Worm (Caenorhabditis elegans): Measurements from ENCODE around the gene pals-23.
"Not testable (repeated sequence)": the region's sequence is repeated elsewhere in the genome, so short reads cannot be mapped to it uniquely, and the experiment has no call there.

pals-23 gene

ce11 chrIII:121983-122449 lies 2.6 kb upstream of the pals-23 start, which contains the start of gene C29F9.12:
C29F9.12 (minus strand) TSS chrIII:122033.
- not testable (repeated sequence) for TF ChIP-seq W03F9.2, him-1, dao-5 (tag; optimal IDR thresholded peaks at IDR 0.05)

DNA sequence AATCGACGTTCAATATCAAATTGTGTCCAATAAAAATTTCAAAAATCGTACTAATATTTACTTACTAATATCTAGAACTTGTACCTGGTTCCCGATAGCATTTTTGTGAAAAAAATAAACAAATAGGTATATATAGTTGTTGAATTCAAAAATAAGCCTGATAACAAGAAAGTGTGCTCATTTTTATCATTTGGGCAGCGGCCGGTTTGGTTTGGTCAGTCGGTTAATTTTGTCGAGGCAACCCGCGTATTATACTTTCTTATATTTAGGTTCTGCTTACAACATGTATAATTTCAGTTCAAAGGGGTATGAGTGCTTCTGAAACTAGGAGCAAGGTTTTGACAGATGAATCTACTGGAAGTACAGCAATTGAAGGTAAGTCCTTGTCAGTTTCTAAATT lies 6.1 kb downstream of the pals-23 start, which contains the start of the genes nhr-280 and C29F9.2:
TSS of gene nhr-280 (minus strand) at position 101 of the 400 bp plus-strand sequence.
TSS of gene C29F9.2 (plus strand) at position 298 of the 400 bp plus-strand sequence.
- TF ChIP-seq W03F9.2 (tag; optimal IDR thresholded peaks at IDR 0.05): no peak
- TF ChIP-seq dao-5 (tag; optimal IDR thresholded peaks at IDR 0.05): no peak
- no peak for TF ChIP-seq him-1 (tag; optimal IDR thresholded peaks at IDR 0.05)

DNA sequence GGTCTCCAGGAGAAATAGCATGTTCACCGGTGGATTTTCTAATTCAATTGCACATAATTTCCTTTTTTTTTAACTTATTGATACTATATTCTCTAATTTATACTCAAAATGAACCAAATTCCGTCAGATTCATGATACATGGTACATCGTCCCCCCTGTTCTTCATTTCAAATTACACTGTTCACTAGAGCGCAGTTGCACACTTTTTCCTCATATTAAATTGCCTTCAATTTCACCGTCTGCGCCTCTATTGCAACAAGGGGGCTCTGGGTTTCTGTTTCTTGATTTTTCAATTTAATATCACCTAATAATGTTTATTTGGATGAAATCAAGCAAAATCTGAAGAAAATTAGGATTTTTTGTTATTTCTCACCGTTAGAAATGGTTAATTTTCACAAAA lies 7.0 kb downstream of the pals-23 start:
- TF ChIP-seq W03F9.2 (tag; optimal IDR thresholded peaks at IDR 0.05): no peak
- TF ChIP-seq him-1 (tag; optimal IDR thresholded peaks at IDR 0.05): no peak
- no peak for TF ChIP-seq dao-5 (tag; optimal IDR thresholded peaks at IDR 0.05)

DNA sequence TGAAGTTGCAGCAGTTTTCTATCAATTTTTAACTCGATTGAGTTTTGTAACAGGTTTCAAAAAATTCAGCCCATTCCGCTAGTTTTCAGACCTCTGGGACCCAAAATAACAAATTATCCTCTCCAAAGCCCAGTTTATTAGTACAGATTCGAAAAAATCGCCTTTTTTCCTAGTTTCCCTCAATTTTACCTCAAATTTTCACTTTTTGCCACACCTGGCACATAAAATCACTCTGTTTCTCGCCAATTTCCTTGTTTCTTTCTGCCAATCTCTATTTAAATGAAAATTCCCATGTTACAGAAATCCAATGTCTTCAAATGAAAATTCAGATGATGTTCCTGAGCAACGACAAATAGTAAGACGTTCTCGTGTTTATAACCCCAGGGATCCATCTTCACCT lies 7.5 kb downstream of the pals-23 start, which contains the start of gene pals-22:
TSS of gene pals-22 (plus strand) at position 301 of the 400 bp plus-strand sequence.
- TF ChIP-seq W03F9.2 (tag; optimal IDR thresholded peaks at IDR 0.05): no peak

- no peak for TF ChIP-seq him-1 (tag; optimal IDR thresholded peaks at IDR 0.05)
- no peak for TF ChIP-seq dao-5 (tag; optimal IDR thresholded peaks at IDR 0.05)
- no peak for TF ChIP-seq W03F9.2 (tag; optimal IDR thresholded peaks at IDR 0.05)
Observed at ce11 chrIII:134194-134593, 9.6 kb downstream of the pals-23 start, which contains the start of gene pals-25. pals-25 (plus strand) TSS chrIII:134494.

- no peak for TF ChIP-seq him-1 (tag; optimal IDR thresholded peaks at IDR 0.05)
- TF ChIP-seq W03F9.2 (tag; optimal IDR thresholded peaks at IDR 0.05): no peak
- TF ChIP-seq dao-5 (tag; optimal IDR thresholded peaks at IDR 0.05): no peak
Observed at ce11 chrIII:140904-141303, 16.3 kb downstream of the pals-23 start, which contains the start of gene fbxb-81. fbxb-81 (minus strand) TSS chrIII:141217.

ce11 chrIII:143121-143520 lies 18.5 kb downstream of the pals-23 start, which contains the start of gene fbxb-82:
fbxb-82 (minus strand) TSS chrIII:143221.
- TF ChIP-seq dao-5 (tag; optimal IDR thresholded peaks at IDR 0.05) (no peak), W03F9.2 (tag; optimal IDR thresholded peaks at IDR 0.05) (no peak), him-1 (tag; optimal IDR thresholded peaks at IDR 0.05) (no peak)

DNA sequence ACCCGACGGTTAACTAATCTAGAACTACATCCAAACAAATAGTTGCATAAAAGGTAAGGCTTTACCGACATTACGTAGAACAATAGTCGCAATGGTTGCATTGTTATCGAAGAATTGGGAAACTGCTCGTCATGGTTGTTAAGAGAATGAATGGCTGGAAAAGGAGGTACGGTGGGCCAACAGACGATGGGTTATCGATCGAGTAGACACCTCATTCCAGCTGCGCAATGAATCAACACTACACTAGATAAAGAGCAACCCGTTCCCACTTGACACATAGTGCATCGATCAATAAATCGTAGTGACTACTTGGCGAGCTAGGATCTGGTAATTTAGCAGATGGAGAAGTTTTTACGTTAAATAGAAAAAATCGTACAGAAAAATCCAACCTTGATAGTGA lies 20.5 kb downstream of the pals-23 start, which contains the start of the genes T17A3.12 and fbxb-83:
TSS of gene T17A3.12 (minus strand) at position 101 of the 400 bp plus-strand sequence.
TSS of gene fbxb-83 (minus strand) at position 134 of the 400 bp plus-strand sequence.
- TF ChIP-seq W03F9.2 (tag; optimal IDR thresholded peaks at IDR 0.05) (no peak), him-1 (tag; optimal IDR thresholded peaks at IDR 0.05) (no peak), dao-5 (tag; optimal IDR thresholded peaks at IDR 0.05) (no peak)

DNA sequence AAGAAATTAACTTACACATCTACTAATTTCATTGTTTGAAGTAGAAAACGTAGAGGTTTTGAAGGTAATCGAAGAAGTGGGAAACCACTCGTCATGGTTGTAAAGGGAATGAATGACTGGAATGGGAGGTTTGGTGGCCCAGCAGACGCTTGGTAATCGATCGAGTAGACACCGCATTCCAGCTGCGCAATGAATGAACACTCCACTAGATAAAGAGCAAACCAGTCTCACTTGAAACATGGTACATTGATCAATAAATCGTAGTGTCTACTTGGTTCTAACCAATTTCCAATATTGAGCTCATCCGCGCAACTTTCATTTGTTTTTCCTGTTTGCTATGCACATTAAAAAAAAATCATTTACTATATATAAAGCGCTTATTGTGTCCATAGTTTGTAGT lies 21.8 kb downstream of the pals-23 start, which contains the start of gene fbxb-84:
TSS of gene fbxb-84 (minus strand) at position 101 of the 400 bp plus-strand sequence.
- TF ChIP-seq W03F9.2 (tag; optimal IDR thresholded peaks at IDR 0.05): no peak

ce11 chrIII:147570-148076 lies 23.0 kb downstream of the pals-23 start, which contains the start of gene sqst-5:
sqst-5 (minus strand) TSS chrIII:147620.
- TF ChIP-seq dao-5 (tag; optimal IDR thresholded peaks at IDR 0.05): no peak

- TF ChIP-seq dao-5 (tag; optimal IDR thresholded peaks at IDR 0.05) (no peak), him-1 (tag; optimal IDR thresholded peaks at IDR 0.05) (no peak), W03F9.2 (tag; optimal IDR thresholded peaks at IDR 0.05) (no peak)
Observed at ce11 chrIII:149132-149531, 24.6 kb downstream of the pals-23 start.

DNA sequence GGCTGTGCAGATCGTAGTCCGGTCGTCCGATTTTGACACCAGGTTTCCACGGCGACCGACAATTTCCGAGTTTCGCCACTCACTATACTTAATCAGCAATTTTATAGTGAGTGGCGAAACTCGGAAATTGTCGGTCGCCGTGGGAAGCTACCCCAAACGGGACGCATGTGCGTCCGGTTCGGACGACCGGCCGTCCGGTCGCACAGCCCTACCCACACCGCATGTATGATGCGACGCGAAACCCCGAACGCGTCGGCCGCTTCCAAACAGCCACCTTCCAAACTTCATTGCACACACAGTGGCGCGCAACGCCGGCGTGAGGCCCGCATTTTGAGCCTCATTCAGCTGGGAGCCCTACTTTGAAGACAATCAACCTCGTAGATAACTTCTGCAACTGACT lies 26.5 kb downstream of the pals-23 start:
- TF ChIP-seq W03F9.2 (tag; optimal IDR thresholded peaks at IDR 0.05): no peak
- no peak for TF ChIP-seq dao-5 (tag; optimal IDR thresholded peaks at IDR 0.05)
- TF ChIP-seq him-1 (tag; optimal IDR thresholded peaks at IDR 0.05): no peak

DNA sequence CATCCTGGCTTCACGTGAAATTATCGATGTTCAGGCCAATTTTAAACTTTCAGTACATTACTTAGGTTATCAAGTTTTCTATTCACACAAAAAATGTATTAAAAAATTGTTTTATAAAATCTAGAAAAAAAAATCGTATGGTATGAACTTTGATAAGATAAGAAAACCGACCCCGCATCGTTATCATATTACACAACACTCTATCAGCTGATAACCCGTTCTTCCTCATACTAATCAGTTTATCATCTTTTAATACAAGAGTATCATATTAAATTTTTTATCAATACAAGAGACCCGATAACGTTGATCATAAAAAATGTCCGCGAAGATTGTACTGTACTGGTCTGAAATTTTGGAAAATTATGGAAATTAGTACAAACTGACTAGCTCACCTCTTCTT lies 29.6 kb downstream of the pals-23 start:
- no peak for TF ChIP-seq him-1 (tag; optimal IDR thresholded peaks at IDR 0.05)
- no peak for TF ChIP-seq W03F9.2 (tag; optimal IDR thresholded peaks at IDR 0.05)
- no peak for TF ChIP-seq dao-5 (tag; optimal IDR thresholded peaks at IDR 0.05)

DNA sequence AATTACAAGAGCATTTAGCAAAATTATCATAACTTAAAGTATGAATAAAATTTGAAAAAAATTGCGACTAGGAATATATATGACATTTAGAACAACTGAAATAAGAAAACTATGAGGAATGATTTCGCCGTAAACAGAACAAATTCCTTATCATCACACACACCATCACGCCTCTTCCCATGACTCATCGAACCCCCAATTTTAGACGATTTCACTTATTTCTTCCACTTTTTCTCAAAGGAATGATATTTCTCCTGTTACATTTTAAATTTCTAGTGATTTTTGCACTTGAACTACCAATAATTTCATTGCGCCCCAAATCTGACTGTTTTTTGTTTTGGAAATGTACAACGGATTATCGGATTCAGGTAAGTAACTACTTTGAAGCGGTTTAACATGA lies 32.1 kb downstream of the pals-23 start, which contains the start of the genes zig-13 and ver-1:
TSS of gene zig-13 (minus strand) at position 101 of the 400 bp plus-strand sequence.
TSS of gene ver-1 (plus strand) at position 180 of the 400 bp plus-strand sequence.
- TF ChIP-seq him-1 (tag; optimal IDR thresholded peaks at IDR 0.05): no peak
- TF ChIP-seq W03F9.2 (tag; optimal IDR thresholded peaks at IDR 0.05): no peak
- TF ChIP-seq dao-5 (tag; optimal IDR thresholded peaks at IDR 0.05): no peak
